Fruit fly (Drosophila melanogaster) whole organism, embryonic: ENCODE results near the gene smo.

Experiments
- Bteb2 ChIP-seq: fragments of 200-800 bp; sonication (Bioruptor generic); optimal IDR thresholded peaks from 2 replicates; lab custom pipeline; 2016; ENCODE audit warnings: missing biosample characterization, missing genetic modification characterization
- CG10274 ChIP-seq: fragments of 200-800 bp; sonication (Bioruptor generic); optimal IDR thresholded peaks from 3 replicates; lab custom pipeline; 2017; ENCODE audit warnings: missing biosample characterization, mild to moderate bottlenecking, missing genetic modification characterization
- CG10366 ChIP-seq: fragments of 200-800 bp; sonication (Bioruptor generic); IDR thresholded peaks from 2 replicates; pipeline ENCODE4 v1.3.6; 2022; ENCODE audit warnings: missing biosample characterization, missing genetic modification characterization
- CG10979 ChIP-seq: fragments of 200-800 bp; sonication (Bioruptor generic); optimal IDR thresholded peaks from 2 replicates; lab custom pipeline; 2018; ENCODE audit warnings: missing biosample characterization, mild to moderate bottlenecking, missing genetic modification characterization, moderate library complexity
- CG12299 ChIP-seq: fragments of 200-800 bp; sonication (Bioruptor generic); optimal IDR thresholded peaks from 2 replicates; lab custom pipeline; 2018; ENCODE audit warnings: missing biosample characterization, mild to moderate bottlenecking, missing genetic modification characterization
- CG12942 ChIP-seq: fragments of 200-800 bp; sonication (Bioruptor generic); optimal IDR thresholded peaks from 3 replicates; lab custom pipeline; 2016; ENCODE audit warnings: missing biosample characterization, missing genetic modification characterization
- CG15514 ChIP-seq: fragments of 200-800 bp; sonication (Bioruptor generic); optimal IDR thresholded peaks from 3 replicates; lab custom pipeline; 2017; ENCODE audit warnings: missing biosample characterization, missing genetic modification characterization, mild to moderate bottlenecking, moderate library complexity, missing genetic modification reagents
- CG16779 ChIP-seq: fragments of 200-800 bp; sonication (Bioruptor generic); IDR thresholded peaks from 2 replicates; pipeline ENCODE4 v1.3.6; 2022; ENCODE audit warnings: missing biosample characterization, missing genetic modification characterization
- CG16813 ChIP-seq: fragments of 200-800 bp; sonication (Bioruptor generic); IDR thresholded peaks from 3 replicates; pipeline ENCODE4 v1.3.6; 2022; ENCODE audit warnings: missing biosample characterization, missing genetic modification characterization; ENCODE audit not compliant: partially characterized antibody
- CG17328 ChIP-seq: fragments of 200-800 bp; sonication (Bioruptor generic); IDR thresholded peaks from 2 replicates; pipeline ENCODE4 v1.3.6; 2022; ENCODE audit warnings: missing biosample characterization, missing genetic modification characterization
- CG17361 ChIP-seq: fragments of 200-800 bp; sonication (Bioruptor generic); IDR thresholded peaks from 3 replicates; pipeline ENCODE4 v1.3.6; 2022; ENCODE audit warnings: missing biosample characterization, missing genetic modification characterization
- CG2129 ChIP-seq: fragments of 200-800 bp; sonication (Bioruptor generic); IDR thresholded peaks from 2 replicates; pipeline ENCODE4 v1.3.6; 2022; ENCODE audit warnings: missing biosample characterization, missing genetic modification characterization; ENCODE audit not compliant: partially characterized antibody
- CG30403 ChIP-seq: fragments of 200-800 bp; sonication (Bioruptor generic); optimal IDR thresholded peaks from 3 replicates; lab custom pipeline; 2016; ENCODE audit warnings: missing biosample characterization, missing genetic modification characterization
- CG31224 ChIP-seq: fragments of 200-800 bp; sonication (Bioruptor generic); IDR thresholded peaks from 2 replicates; pipeline ENCODE4 v1.3.6; 2022; ENCODE audit warnings: missing biosample characterization, missing genetic modification characterization
- CG31365 ChIP-seq: fragments of 200-800 bp; sonication (Bioruptor generic); optimal IDR thresholded peaks from 2 replicates; lab custom pipeline; 2018; ENCODE audit warnings: missing biosample characterization, mild to moderate bottlenecking, missing genetic modification characterization
- CG4360 ChIP-seq: fragments of 200-800 bp; sonication (Bioruptor generic); IDR thresholded peaks from 2 replicates; pipeline ENCODE4 v1.3.6; 2022; ENCODE audit warnings: missing biosample characterization, missing genetic modification characterization
- CG4424 ChIP-seq: fragments of 200-800 bp; sonication (Bioruptor generic); optimal IDR thresholded peaks from 3 replicates; lab custom pipeline; 2016; ENCODE audit warnings: missing biosample characterization, missing genetic modification characterization
- CG8290 ChIP-seq, 3 experiments: fragments of 200-800 bp; sonication (Bioruptor generic); optimal IDR thresholded peaks; 2 replicates each; lab custom pipeline; 2016 to 2019; ENCODE audit warnings: missing biosample characterization in 3 of 3, missing genetic modification characterization in 3 of 3, mild to moderate bottlenecking in 2 of 3, moderate library complexity in 1 of 3
- CG9609 ChIP-seq: fragments of 200-800 bp; sonication (Bioruptor generic); optimal IDR thresholded peaks from 3 replicates; lab custom pipeline; 2016; ENCODE audit warnings: missing biosample characterization, missing genetic modification characterization
- HLHmδ ChIP-seq: fragments of 200-800 bp; sonication (Bioruptor generic); optimal IDR thresholded peaks from 2 replicates; lab custom pipeline; 2018; ENCODE audit warnings: missing biosample characterization, mild to moderate bottlenecking, missing genetic modification characterization, moderate library complexity
- HmgD ChIP-seq: fragments of 200-800 bp; sonication (Bioruptor generic); optimal IDR thresholded peaks from 3 replicates; lab custom pipeline; 2016; ENCODE audit warnings: missing biosample characterization, missing genetic modification characterization
- Hmx ChIP-seq: fragments of 200-800 bp; sonication (Bioruptor generic); optimal IDR thresholded peaks from 2 replicates; lab custom pipeline; 2016; ENCODE audit warnings: missing biosample characterization, missing genetic modification characterization
- Jarid2 ChIP-seq: fragments of 200-800 bp; sonication (Bioruptor generic); optimal IDR thresholded peaks from 3 replicates; lab custom pipeline; 2017; ENCODE audit warnings: mild to moderate bottlenecking, missing biosample characterization, missing genetic modification reagents, missing genetic modification characterization
- Lhr ChIP-seq: fragments of 200-800 bp; sonication (Bioruptor generic); optimal IDR thresholded peaks from 3 replicates; lab custom pipeline; 2017; ENCODE audit warnings: mild to moderate bottlenecking, missing biosample characterization, missing genetic modification reagents, missing genetic modification characterization
- Myb ChIP-seq: fragments of 200-800 bp; sonication (Bioruptor generic); optimal IDR thresholded peaks from 2 replicates; lab custom pipeline; 2016; ENCODE audit warnings: missing biosample characterization, missing genetic modification characterization
- NFAT ChIP-seq: fragments of 200-800 bp; sonication (Bioruptor generic); IDR thresholded peaks from 2 replicates; pipeline ENCODE4 v1.3.6; 2022; ENCODE audit warnings: missing biosample characterization, missing genetic modification characterization
- Nf-YC ChIP-seq: fragments of 200-800 bp; optimal IDR thresholded peaks from 3 replicates; lab custom pipeline; 2019; ENCODE audit warnings: missing biosample characterization, mild to moderate bottlenecking, missing genetic modification characterization, moderate library complexity
- Oli ChIP-seq: fragments of 200-800 bp; sonication (Bioruptor generic); optimal IDR thresholded peaks from 2 replicates; lab custom pipeline; 2018; ENCODE audit warnings: missing biosample characterization, mild to moderate bottlenecking, missing genetic modification characterization, moderate library complexity
- PHDP ChIP-seq: fragments of 200-800 bp; sonication (Bioruptor generic); optimal IDR thresholded peaks from 3 replicates; lab custom pipeline; 2018; ENCODE audit warnings: missing biosample characterization, mild to moderate bottlenecking, missing genetic modification characterization, moderate library complexity
- Pdp1 ChIP-seq, 2 experiments: fragments of 200-800 bp; sonication (Bioruptor generic); optimal IDR thresholded peaks; 3 replicates each; lab custom pipeline; 2016; ENCODE audit warnings: missing biosample characterization in 2 of 2, missing genetic modification characterization in 2 of 2, mild to moderate bottlenecking in 1 of 2, moderate library complexity in 1 of 2
- Scr ChIP-seq: fragments of 200-800 bp; sonication (Bioruptor generic); IDR thresholded peaks from 2 replicates; pipeline ENCODE4 v1.3.6; 2022; ENCODE audit warnings: missing biosample characterization, missing genetic modification characterization; ENCODE audit not compliant: partially characterized antibody
- Stat92E ChIP-seq, 3 experiments: fragments of >200 bp in 2 of 3; fragments of 200-800 bp in 1 of 3; sonication (Bioruptor generic) in 1 of 3; optimal IDR thresholded peaks; 2 replicates each; lab custom pipeline; 2017 to 2019; ENCODE audit warnings: missing biosample characterization in 3 of 3, missing genetic modification characterization in 3 of 3, mild to moderate bottlenecking in 1 of 3, moderate library complexity in 1 of 3
- ab ChIP-seq: fragments of 200-800 bp; sonication (Bioruptor generic); optimal IDR thresholded peaks from 2 replicates; lab custom pipeline; 2016; ENCODE audit warnings: missing biosample characterization, missing genetic modification characterization
- ara ChIP-seq: fragments of 200-800 bp; sonication (Bioruptor generic); IDR thresholded peaks from 2 replicates; pipeline ENCODE4 v1.3.6; 2022; ENCODE audit warnings: missing biosample characterization, missing genetic modification characterization
- az2 ChIP-seq: fragments of 200-800 bp; sonication (Bioruptor generic); optimal IDR thresholded peaks from 3 replicates; lab custom pipeline; 2016; ENCODE audit warnings: missing biosample characterization, missing genetic modification characterization
- chinmo ChIP-seq: fragments of 200-800 bp; sonication (Bioruptor generic); IDR thresholded peaks from 4 replicates; pipeline ENCODE4 v1.3.6; 2022; ENCODE audit warnings: missing biosample characterization, missing genetic modification characterization; ENCODE audit not compliant: partially characterized antibody
- dysf ChIP-seq: fragments of 200-800 bp; sonication (Bioruptor generic); IDR thresholded peaks from 3 replicates; pipeline ENCODE4 v1.3.6; 2022; ENCODE audit warnings: missing biosample characterization, missing genetic modification characterization
- emc ChIP-seq: fragments of 200-800 bp; sonication (Bioruptor generic); optimal IDR thresholded peaks from 2 replicates; lab custom pipeline; 2016; ENCODE audit warnings: missing biosample characterization, missing genetic modification characterization
- fu2 ChIP-seq: fragments of 200-800 bp; sonication (Bioruptor generic); optimal IDR thresholded peaks from 2 replicates; lab custom pipeline; 2016; ENCODE audit warnings: missing biosample characterization, missing genetic modification characterization
- gcm2 ChIP-seq: fragments of 200-800 bp; sonication (Bioruptor generic); optimal IDR thresholded peaks from 2 replicates; lab custom pipeline; 2016; ENCODE audit warnings: missing biosample characterization, missing genetic modification characterization
- jing ChIP-seq: fragments of 200-800 bp; sonication (Bioruptor generic); optimal IDR thresholded peaks from 2 replicates; lab custom pipeline; 2018; ENCODE audit warnings: missing biosample characterization, mild to moderate bottlenecking, missing genetic modification characterization
- jumu ChIP-seq: fragments of 200-800 bp; sonication (Bioruptor generic); optimal IDR thresholded peaks from 3 replicates; lab custom pipeline; 2016; ENCODE audit warnings: missing biosample characterization, missing genetic modification characterization
- luna ChIP-seq: fragments of 200-800 bp; sonication (Bioruptor generic); optimal IDR thresholded peaks from 2 replicates; lab custom pipeline; 2016; ENCODE audit warnings: missing biosample characterization, missing genetic modification characterization
- nom ChIP-seq: fragments of 200-800 bp; sonication (Bioruptor generic); optimal IDR thresholded peaks from 2 replicates; lab custom pipeline; 2017; ENCODE audit warnings: missing biosample characterization, missing genetic modification characterization, mild to moderate bottlenecking, moderate library complexity, missing genetic modification reagents
- pan ChIP-seq, 4 experiments: fragments of >200 bp in 3 of 4; fragments of 200-800 bp in 1 of 4; sonication (Bioruptor generic) in 1 of 4; optimal IDR thresholded peaks in 3 of 4; IDR thresholded peaks in 1 of 4; 2 replicates each; pipeline versions ENCODE4 v1.3.6 to Lab custom; 2017 to 2022; ENCODE audit warnings: missing biosample characterization in 2 of 4, missing genetic modification characterization in 2 of 4, mixed read lengths in 1 of 4
- prd ChIP-seq, 3 experiments: fragments of >200 bp in 2 of 3; fragments of 200-800 bp in 1 of 3; sonication (Bioruptor generic) in 1 of 3; optimal IDR thresholded peaks in 2 of 3; IDR thresholded peaks in 1 of 3; 2 replicates in 2 of 3; 3 replicates in 1 of 3; pipeline versions ENCODE4 v1.3.6 to Lab custom; 2017 to 2022; ENCODE audit warnings: missing biosample characterization in 1 of 3, missing genetic modification characterization in 1 of 3
- pum ChIP-seq: fragments of 200-800 bp; sonication (Bioruptor generic); optimal IDR thresholded peaks from 2 replicates; lab custom pipeline; 2016; ENCODE audit warnings: missing biosample characterization, missing genetic modification characterization
- ranshi ChIP-seq: fragments of 200-800 bp; sonication (Bioruptor generic); IDR thresholded peaks from 2 replicates; pipeline ENCODE4 v1.3.6; 2022; ENCODE audit warnings: missing biosample characterization, missing genetic modification characterization
- tgo ChIP-seq: fragments of 200-800 bp; sonication (Bioruptor generic); IDR thresholded peaks from 3 replicates; pipeline ENCODE4 v1.3.6; 2022; ENCODE audit warnings: missing biosample characterization, missing genetic modification characterization

smo gene

DNA sequence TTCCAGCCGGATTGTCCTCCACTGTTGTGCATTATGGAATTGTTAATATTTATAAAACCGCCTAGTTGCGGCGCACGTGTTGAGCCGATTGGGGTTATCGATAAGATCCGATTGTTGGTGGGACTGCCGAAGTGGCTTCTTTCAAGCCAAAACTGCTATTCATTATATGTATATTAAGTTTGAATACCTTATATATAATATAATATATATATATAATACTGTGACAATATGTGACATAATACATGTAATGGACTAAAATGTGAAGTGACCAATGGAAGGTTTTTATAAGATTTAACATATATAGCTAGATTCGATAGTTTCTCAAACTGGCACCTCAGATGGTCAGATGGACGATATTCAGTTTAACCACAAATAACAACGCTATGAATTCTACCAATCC, 3.8 kb upstream of the smo start, which contains the start of the genes mbm and CG11555 (continued):
- TF ChIP-seq nom (no peak), CG30403 (GFP tag; lab: Kevin White, UChicago) (peak; percentile 8), PHDP (tag; lab: Kevin White, UChicago) (peak; percentile 41), CG31224 (GFP tag; lab: Robert Waterston, UW) (0 out of 2 replicates have a peak, but pooled peaks have one; percentile 15), prd (optimal IDR thresholded peaks at IDR 0.05; lab: Kevin White, UChicago) (no peak), prd (GFP tag; IDR thresholded peaks at IDR 0.05; lab: Robert Waterston, UW) (no peak), CG15514 (peak; percentile 55), Stat92E (GFP tag; optimal IDR thresholded peaks at IDR 0.05; lab: Kevin White, UChicago) (no peak), fu2 (GFP tag; lab: Kevin White, UChicago) (no peak), CG31365 (tag; lab: Kevin White, UChicago) (no peak), luna (GFP tag; lab: Kevin White, UChicago) (no peak), NFAT (GFP tag; lab: Robert Waterston, UW) (no peak), CG10979 (tag; lab: Kevin White, UChicago) (no peak), ara (GFP tag; lab: Robert Waterston, UW) (no peak), HLHmδ (no peak), CG10366 (GFP tag; lab: Robert Waterston, UW) (no peak), CG12299 (tag; lab: Kevin White, UChicago) (no peak), CG9609 (no peak), CG8290 (GFP tag; optimal IDR thresholded peaks at IDR 0.05; lab: Kevin White, UChicago) (no peak), CG8290 (tag; optimal IDR thresholded peaks at IDR 0.05; lab: Kevin White, UChicago) (no peak), CG16779 (GFP tag; lab: Robert Waterston, UW) (no peak), CG17328 (GFP tag; lab: Robert Waterston, UW) (no peak), Nf-YC (tag; lab: Kevin White, UChicago) (peak; percentile 74), CG2129 (GFP tag; lab: Robert Waterston, UW) (no peak), ranshi (GFP tag; lab: Robert Waterston, UW) (no peak), Pdp1 (GFP tag; optimal IDR thresholded peaks at IDR 0.05; lab: Kevin White, UChicago) (no peak), CG16813 (GFP tag; lab: Robert Waterston, UW) (peak; percentile 51; the same call in 1 of the 3 replicates), CG17361 (peak; percentile 44; the same call in 1 of the 3 replicates), Hmx (no peak), pan (optimal IDR thresholded peaks at IDR 0.05; lab: Kevin White, UChicago) (no peak), pan (GFP tag; optimal IDR thresholded peaks at IDR 0.05 in 1 of 2, IDR thresholded peaks at IDR 0.05 in 1 of 2) (no peak), CG10274 (no peak), pum (GFP tag; lab: Kevin White, UChicago) (no peak), Jarid2 (no peak), ab (GFP tag; lab: Kevin White, UChicago) (no peak), Scr (GFP tag; lab: Robert Waterston, UW) (peak; percentile 64), Oli (no peak), CG4424 (GFP tag; lab: Kevin White, UChicago) (no peak), CG12942 (GFP tag; lab: Kevin White, UChicago) (no peak), CG4360 (GFP tag; lab: Robert Waterston, UW) (no peak), jing (GFP tag; lab: Kevin White, UChicago) (no peak), HmgD (GFP tag; lab: Kevin White, UChicago) (no peak), Lhr (GFP tag; lab: Kevin White, UChicago) (no peak), Bteb2 (GFP tag; lab: Kevin White, UChicago) (no peak), dysf (GFP tag; lab: Robert Waterston, UW) (peak; percentile 24; the same call in 1 of the 3 replicates), az2 (GFP tag; lab: Kevin White, UChicago) (no peak), chinmo (GFP tag; lab: Robert Waterston, UW) (no peak), emc (no peak), jumu (GFP tag; lab: Kevin White, UChicago) (no peak), Myb (GFP tag; lab: Kevin White, UChicago) (no peak), tgo (GFP tag; lab: Robert Waterston, UW) (no peak), gcm2 (GFP tag; lab: Kevin White, UChicago) (no peak)
